Worm (Caenorhabditis elegans): ENCODE measurements around the gene grl-30.

DNA sequence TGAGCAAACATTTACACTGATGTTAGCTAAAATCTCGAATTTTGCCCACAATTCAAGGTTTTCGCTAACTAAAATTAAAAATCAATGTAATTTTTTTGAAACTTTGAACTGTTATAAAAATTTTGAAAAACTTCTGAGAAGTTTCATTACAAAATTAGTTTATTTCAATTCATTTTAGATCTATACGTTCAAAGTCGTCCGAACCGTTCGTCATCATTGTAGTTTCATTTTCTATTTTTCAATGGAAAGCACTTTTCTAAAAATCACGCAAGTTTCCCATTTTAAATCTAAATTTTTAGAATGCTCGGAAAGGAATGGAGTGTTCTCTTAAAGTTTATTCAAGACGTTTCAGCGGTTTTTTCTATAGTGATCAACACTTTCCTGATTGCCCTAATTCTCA lies 46.2 kb upstream of the grl-30 start, which contains the start of gene str-228:
- TF ChIP-seq ces-1 (GFP tag; optimal IDR thresholded peaks at IDR 0.05) (no peak), lin-32 (GFP tag; optimal IDR thresholded peaks at IDR 0.05) (no peak), tbx-8 (GFP tag; optimal IDR thresholded peaks at IDR 0.05) (no peak), ham-2 (GFP tag; optimal IDR thresholded peaks at IDR 0.05) (no peak), unc-120 (tag; optimal IDR thresholded peaks at IDR 0.05; ENCODE audit: poor library complexity, severe bottlenecking) (no peak), mep-1 (tag; optimal IDR thresholded peaks at IDR 0.05) (no peak), elt-3 (tag; optimal IDR thresholded peaks at IDR 0.05) (no peak), elt-1 (tag; optimal IDR thresholded peaks at IDR 0.05; ENCODE audit: borderline replicate concordance, insufficient read depth) (no peak), unc-62 (GFP tag; optimal IDR thresholded peaks at IDR 0.05) (no peak), blmp-1 (tag; optimal IDR thresholded peaks at IDR 0.05) (no peak)
